Fruit fly (Drosophila melanogaster) whole organism, adult: Measurements from ENCODE around the gene CG31077.

Experiments
- CG14711 ChIP-seq: fragments of 200-800 bp; sonication (Bioruptor generic); optimal IDR thresholded peaks from 2 replicates; lab custom pipeline; 2018; ENCODE audit warnings: missing biosample characterization, mild to moderate bottlenecking, missing genetic modification characterization, moderate library complexity
- bab1 ChIP-seq: fragments of 200-800 bp; sonication (Bioruptor generic); optimal IDR thresholded peaks from 3 replicates; lab custom pipeline; 2019; ENCODE audit warnings: missing biosample characterization, mild to moderate bottlenecking, missing genetic modification characterization, moderate library complexity

DNA sequence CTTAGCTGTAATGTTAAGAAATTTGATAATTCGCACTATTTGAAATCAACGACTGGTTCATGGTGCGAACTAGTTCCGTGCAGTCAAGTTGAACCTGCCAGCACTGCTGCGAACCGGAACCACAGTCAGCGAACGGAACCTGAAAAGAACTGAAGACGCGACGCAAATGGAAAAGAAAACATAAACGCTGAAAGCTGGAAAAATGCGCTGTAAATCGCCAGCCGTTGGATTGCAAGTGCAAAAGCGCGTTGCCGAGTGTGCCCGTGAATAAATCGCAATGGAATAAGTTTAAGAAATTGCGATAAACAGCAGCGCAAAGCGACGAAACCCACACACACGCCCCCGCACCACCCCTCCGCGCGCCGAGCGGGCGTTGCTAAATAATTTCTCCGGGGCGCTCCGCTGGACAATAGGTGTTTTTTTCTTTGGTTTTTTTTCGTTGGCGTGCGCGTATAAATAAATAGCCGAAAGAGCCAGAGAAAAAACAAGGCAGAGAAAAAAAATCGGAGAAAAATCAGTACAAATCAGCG lies 32.7 kb upstream of the CG31077 start, which contains the start of gene CG5521:
- TF ChIP-seq bab1 (GFP tag; lab: Kevin White, UChicago) (peak; percentile 10), CG14711 (no peak)
